Worm (Caenorhabditis elegans): Measurements from ENCODE around the gene cul-6.

- no peak for TF ChIP-seq nhr-11 (tag; optimal IDR thresholded peaks at IDR 0.05)
- no peak for TF ChIP-seq unc-62 (GFP tag; optimal IDR thresholded peaks at IDR 0.05)
- TF ChIP-seq lin-39 (tag; optimal IDR thresholded peaks at IDR 0.05) = no peak
- TF ChIP-seq nhr-77 (tag; optimal IDR thresholded peaks at IDR 0.05) = no peak
These were observed 25.0 kb upstream of the cul-6 start for ce11 chrIV:12615122-12615745.

Measured in whole organism, L3 larva.